Fruit fly (Drosophila melanogaster) Kc167 (cell line): Measurements from ENCODE around the gene CalpC.

Experiments
- Myc ChIP-seq: fragments of >200 bp; optimal IDR thresholded peaks from 2 replicates; lab custom pipeline; 2017; ENCODE audit warnings: missing external identifiers
- Sin3A ChIP-seq: fragments of >200 bp; optimal IDR thresholded peaks from 2 replicates; lab custom pipeline; 2018; ENCODE audit warnings: missing external identifiers
- h ChIP-seq: fragments of >200 bp; optimal IDR thresholded peaks from 3 replicates; lab custom pipeline; 2018; ENCODE audit warnings: missing external identifiers
- insv ChIP-seq: fragments of >200 bp; optimal IDR thresholded peaks from 3 replicates; lab custom pipeline; 2018; ENCODE audit warnings: missing external identifiers
- psq ChIP-seq: fragments of >200 bp; optimal IDR thresholded peaks from 2 replicates; lab custom pipeline; 2017; ENCODE audit warnings: missing external identifiers
- ttk ChIP-seq: sonication (Bioruptor generic); optimal IDR thresholded peaks from 2 replicates; lab custom pipeline; 2017; ENCODE audit warnings: missing external identifiers

The CalpC gene

DNA sequence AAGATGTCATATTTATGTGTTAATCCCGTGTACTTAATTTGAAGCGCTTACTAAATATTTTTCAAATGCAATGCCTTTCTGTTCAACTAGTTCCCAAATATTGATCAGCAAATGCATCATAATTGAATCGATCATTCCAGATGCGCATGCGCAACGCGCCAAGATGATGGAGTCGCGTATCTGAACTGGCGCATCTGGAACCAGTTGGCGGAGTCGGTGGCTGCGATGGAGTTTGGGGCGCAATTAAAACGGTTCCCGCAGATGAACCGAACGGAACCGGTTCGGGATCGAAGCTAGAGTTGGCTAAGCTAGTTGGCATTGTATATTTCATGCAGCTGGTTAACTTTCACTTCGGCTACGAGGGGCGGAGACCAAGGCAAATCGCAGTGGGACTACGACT is at the start of gene CalpC:
TSS of gene CalpC (plus strand) at position 292 of the 400 bp plus-strand sequence.
- TF ChIP-seq ttk (lab: Kevin White, UChicago) (no peak), insv (lab: Kevin White, UChicago) (no peak), Myc (lab: Kevin White, UChicago) (no peak), h (lab: Kevin White, UChicago) (no peak), psq (no peak), Sin3A (lab: Kevin White, UChicago) (no peak)

DNA sequence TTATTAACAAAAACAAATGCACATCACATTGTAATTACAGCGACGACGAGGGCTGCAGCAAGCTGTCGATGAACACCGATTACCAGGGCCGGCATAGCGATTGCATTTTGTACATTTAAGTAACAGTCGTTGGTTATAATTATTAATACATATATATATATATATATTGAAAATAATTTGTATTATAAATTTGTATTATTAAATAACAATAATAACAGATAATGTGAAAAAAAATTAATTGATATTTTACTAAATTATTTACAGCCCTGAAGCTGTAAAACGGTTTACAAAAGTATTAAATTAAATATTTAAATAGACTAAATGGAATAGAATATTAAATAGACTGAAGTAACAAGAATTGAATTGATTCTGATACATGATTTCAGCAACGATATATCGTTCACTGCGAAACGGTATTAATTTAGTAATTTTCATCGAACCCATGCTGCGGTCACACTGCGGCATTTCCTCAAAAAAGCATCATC is 49.7 kb upstream of the CalpC start, which contains the start of the genes kat80 and Prosalpha4:
TSS of gene kat80 (minus strand) at position 327 of the 485 bp plus-strand sequence.
TSS of gene Prosalpha4 (plus strand) at position 417 of the 485 bp plus-strand sequence.
- TF ChIP-seq ttk (lab: Kevin White, UChicago), result no peak
- no peak for TF ChIP-seq Sin3A (lab: Kevin White, UChicago)
- TF ChIP-seq psq, result no peak
- TF ChIP-seq h (lab: Kevin White, UChicago), result no peak
- TF ChIP-seq Myc (lab: Kevin White, UChicago), result no peak
- no peak for TF ChIP-seq insv (lab: Kevin White, UChicago)

DNA sequence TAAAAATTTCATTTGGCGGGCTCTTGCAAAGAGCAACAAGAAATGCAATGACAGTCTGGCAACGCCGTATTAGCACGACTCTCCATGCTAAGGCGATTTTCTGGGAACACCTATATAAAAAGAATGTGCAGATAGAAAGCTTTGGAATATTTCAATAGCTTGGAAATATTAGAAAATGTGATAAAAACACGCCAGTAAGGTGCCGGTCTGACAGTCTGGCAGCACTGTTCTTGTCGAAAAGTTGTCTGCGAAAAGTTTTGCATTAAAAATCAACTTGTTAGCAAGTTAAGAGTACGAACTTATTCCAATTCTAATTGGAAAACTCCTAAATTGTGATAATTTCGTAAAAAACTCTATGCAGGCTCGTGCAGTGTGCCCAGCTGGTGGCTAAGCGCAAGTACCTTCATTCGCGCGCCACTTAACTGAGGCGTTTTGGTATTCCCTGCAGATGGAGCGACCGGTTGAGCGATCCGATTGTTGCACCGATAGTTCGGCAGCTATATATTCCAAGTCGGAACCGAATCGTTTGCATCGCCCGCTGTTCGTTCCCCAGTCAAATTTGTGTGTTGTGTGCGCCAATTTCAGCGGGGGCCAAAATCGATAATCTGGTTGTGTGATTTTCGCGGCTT is 47.6 kb upstream of the CalpC start, which contains the start of gene eas:
TSS of gene eas (plus strand) at position 451 of the 629 bp plus-strand sequence.
- no peak for TF ChIP-seq insv (lab: Kevin White, UChicago)
- no peak for TF ChIP-seq Myc (lab: Kevin White, UChicago)
- no peak for TF ChIP-seq h (lab: Kevin White, UChicago)
- TF ChIP-seq Sin3A (lab: Kevin White, UChicago), result no peak

DNA sequence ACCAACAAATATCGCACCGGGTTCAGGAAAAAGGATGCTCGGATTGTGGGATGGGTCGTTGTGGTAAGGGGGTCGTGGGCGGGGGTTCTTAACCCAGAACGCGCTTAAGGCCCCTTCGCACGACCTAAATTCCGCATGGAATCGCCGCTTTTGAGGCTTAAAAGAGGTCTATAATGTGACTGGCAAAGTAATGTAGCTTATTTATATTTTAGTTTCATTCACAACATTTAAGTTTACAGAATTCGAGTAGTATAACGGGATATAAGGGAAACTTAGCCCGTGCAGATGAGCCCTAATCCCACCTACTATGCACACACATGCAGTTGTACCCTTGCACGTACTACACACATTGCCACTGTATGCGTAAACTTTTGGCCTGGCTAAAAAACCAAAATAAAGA is 46.8 kb upstream of the CalpC start:
- no peak for TF ChIP-seq Sin3A (lab: Kevin White, UChicago)
- TF ChIP-seq h (lab: Kevin White, UChicago), result no peak
- no peak for TF ChIP-seq psq
- TF ChIP-seq Myc (lab: Kevin White, UChicago), result no peak
- TF ChIP-seq insv (lab: Kevin White, UChicago), result no peak
- TF ChIP-seq ttk (lab: Kevin White, UChicago), result no peak

DNA sequence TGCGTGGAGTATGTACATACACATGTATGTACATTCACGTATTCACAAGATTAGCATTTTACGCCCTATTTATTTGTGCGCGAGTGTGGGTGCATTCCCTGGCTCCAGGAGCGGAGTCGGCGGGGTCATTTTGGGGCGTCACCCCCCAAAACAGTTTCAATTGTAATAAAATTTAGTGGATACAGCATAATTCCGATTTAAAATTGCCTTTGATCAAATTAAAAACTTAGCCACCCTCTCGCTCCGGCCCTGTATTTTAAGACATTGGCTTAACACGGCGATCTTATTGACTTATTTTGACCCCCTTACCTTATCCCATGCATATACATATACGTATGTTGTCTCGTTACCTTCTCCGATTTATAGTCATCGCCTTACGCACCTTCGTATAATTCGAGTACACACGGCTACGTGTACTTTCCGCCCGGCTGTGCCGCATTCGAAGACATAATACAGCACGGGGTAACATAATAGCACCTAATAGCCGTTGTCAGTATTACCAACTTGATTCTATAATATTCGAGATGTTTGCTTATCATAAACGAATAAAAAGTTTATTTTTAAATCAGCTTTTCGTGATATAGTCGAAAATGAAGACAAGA is 46.1 kb upstream of the CalpC start:
- TF ChIP-seq Sin3A (lab: Kevin White, UChicago), result no peak
- no peak for TF ChIP-seq psq
- no peak for TF ChIP-seq insv (lab: Kevin White, UChicago)
- TF ChIP-seq ttk (lab: Kevin White, UChicago), result no peak
- no peak for TF ChIP-seq Myc (lab: Kevin White, UChicago)
- TF ChIP-seq h (lab: Kevin White, UChicago), result no peak

DNA sequence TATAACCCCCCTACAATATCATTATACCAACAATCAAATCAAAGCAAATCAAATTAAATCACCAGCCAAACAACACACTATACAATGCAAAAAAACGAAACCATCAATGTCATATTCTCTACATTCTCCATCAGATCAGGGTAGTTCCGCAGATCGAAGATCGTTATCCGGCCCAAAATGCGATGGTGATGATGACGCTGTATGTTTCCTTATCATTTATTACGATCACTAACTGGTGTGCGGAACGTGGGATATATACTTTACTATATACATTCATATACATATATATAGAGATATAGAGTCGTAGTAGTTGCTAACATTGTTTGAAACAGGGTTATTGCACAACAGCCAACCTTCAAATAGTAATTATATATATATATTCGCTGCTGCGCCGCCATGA is 44.3 kb upstream of the CalpC start:
- TF ChIP-seq ttk (lab: Kevin White, UChicago), result no peak
- no peak for TF ChIP-seq Sin3A (lab: Kevin White, UChicago)
- TF ChIP-seq psq, result no peak
- TF ChIP-seq insv (lab: Kevin White, UChicago), result no peak
- no peak for TF ChIP-seq h (lab: Kevin White, UChicago)
- TF ChIP-seq Myc (lab: Kevin White, UChicago), result no peak

DNA sequence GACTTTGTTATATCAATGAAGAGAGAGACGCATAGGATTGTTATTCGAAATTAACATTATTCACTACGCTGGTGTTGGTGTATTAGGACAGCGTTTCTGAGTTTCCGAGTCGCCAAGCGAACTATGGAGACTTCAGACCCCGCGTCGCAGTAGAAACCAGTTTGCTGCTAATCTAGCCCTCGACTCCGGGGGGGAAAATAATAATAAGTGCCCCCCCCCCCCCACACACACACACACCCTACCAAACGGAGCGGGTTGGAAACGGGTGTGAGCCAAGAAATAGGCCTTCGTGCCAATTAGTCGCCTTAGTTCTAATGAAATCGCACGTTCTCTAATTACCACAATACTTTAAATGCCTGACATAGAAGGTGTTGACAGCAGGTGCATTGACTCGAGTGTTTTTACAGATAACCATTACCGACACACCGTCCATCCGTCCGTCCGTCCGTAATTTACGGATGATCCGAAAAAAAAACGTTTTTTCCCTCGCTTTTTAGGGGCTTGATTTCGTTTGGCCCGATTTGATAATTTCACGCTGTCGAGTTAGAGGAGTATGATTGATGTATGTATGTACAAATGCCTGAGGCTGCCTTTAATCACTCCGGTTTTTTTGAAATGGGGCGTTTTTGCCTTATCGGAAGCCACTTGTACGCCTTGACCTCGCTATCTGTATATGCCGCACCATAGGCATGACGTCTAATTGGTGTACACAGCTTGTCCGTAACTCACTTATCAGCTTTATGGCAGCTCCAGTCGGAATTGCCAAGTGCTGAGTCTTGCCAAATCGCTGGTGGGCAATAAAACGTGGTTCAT is 43.6 kb upstream of the CalpC start:
- TF ChIP-seq ttk (lab: Kevin White, UChicago) (no peak), Myc (lab: Kevin White, UChicago) (no peak), insv (lab: Kevin White, UChicago) (no peak), h (lab: Kevin White, UChicago) (no peak), Sin3A (lab: Kevin White, UChicago) (no peak)

DNA sequence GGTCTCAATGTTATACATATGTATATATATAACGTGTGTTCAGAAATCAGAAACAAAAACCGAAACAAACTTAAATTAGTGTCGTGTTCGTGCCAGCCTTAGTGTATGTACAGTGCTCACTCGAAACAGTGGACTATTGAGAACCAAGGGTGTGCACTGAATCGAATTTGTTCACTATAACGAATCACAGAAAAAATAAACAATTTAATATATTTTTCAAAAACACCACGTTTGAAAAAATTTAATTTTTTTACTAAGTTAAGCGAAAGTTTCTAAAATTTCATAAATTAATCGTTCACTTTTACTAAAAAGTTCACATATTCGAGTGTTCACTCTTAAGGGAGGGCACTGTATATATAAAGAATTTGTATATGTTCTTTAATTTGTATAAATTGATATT is 40.4 kb upstream of the CalpC start:
- TF ChIP-seq Myc (lab: Kevin White, UChicago) (no peak), psq (no peak), h (lab: Kevin White, UChicago) (no peak), ttk (lab: Kevin White, UChicago) (no peak), Sin3A (lab: Kevin White, UChicago) (no peak), insv (lab: Kevin White, UChicago) (no peak)

DNA sequence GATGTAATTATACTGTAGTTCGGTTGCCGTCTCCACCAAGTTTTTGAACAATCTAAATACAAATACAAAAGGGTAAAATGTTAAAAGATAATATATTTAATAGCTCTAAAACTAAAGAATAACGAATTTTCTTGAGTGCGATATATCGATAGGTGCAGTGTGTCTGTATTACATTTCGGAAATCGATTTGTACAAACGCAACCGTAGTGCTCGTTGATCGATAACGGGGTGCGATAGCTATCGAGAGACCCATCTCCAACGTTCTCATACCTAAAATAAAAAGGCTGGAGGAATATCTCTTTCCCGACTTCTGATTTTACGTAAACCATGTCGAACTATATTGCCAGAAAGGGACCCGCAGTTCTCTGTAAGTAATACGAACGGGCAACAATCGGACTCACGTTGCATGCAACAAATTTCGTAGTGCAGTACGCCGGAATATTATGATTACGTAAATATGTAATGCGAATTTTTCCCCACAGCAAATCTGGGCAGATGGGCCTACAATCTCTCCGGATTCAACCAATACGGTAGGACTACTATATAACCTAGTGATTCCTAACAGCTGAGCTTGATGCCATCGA is 39.4 kb upstream of the CalpC start, which contains the start of gene UQCR-14:
TSS of gene UQCR-14 (plus strand) at position 206 of the 584 bp plus-strand sequence.
- no peak for TF ChIP-seq ttk (lab: Kevin White, UChicago)
- no peak for TF ChIP-seq Sin3A (lab: Kevin White, UChicago)
- TF ChIP-seq Myc (lab: Kevin White, UChicago), result no peak
- no peak for TF ChIP-seq h (lab: Kevin White, UChicago)
- no peak for TF ChIP-seq psq
- no peak for TF ChIP-seq insv (lab: Kevin White, UChicago)

DNA sequence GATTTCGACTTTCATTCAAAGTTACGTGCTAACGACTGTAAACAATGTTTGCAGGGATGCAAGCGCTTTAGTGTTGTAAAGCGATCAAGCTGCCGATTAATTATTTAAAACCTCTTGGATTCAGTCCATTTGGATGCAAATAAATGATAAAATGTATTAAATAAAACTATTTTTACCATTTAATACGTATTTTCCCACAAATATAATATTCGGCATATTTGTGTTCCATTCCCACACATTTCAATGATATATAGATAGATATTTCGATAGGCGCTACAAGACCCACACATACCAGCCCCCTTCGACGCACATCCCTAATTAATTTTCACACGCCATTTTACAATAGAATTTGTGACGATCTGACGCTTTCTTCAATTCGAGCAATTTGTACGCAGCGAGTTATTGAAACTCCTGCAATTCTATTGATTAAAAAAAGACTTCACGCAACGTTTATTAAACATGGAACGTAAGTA is 37.0 kb upstream of the CalpC start, which contains the start of the genes CG32576 and caz:
TSS of gene CG32576 (minus strand) at position 42 of the 473 bp plus-strand sequence.
TSS of gene caz (plus strand) at position 319 of the 473 bp plus-strand sequence.
- TF ChIP-seq ttk (lab: Kevin White, UChicago), result no peak
- no peak for TF ChIP-seq psq
- TF ChIP-seq Sin3A (lab: Kevin White, UChicago), result no peak
- no peak for TF ChIP-seq Myc (lab: Kevin White, UChicago)
- TF ChIP-seq h (lab: Kevin White, UChicago), result no peak
- TF ChIP-seq insv (lab: Kevin White, UChicago), result no peak
